Worm (Caenorhabditis elegans) whole organism, L3 larva: ENCODE measurements around the gene F15A4.5.

Experiments
- R02D3.7 ChIP-seq: fragments of 150-350 bp; optimal IDR thresholded peaks from 2 replicates; lab custom pipeline; 2014; ENCODE audit warnings: missing biosample characterization, missing genetic modification characterization
- ZK546.5 ChIP-seq: sonication (generic microtip); optimal IDR thresholded peaks from 2 replicates; lab custom pipeline; 2017; ENCODE audit warnings: missing biosample characterization, missing genetic modification characterization
- aly-2 ChIP-seq: fragments of 150-350 bp; optimal IDR thresholded peaks from 2 replicates; lab custom pipeline; 2014; ENCODE audit warnings: missing biosample characterization, missing genetic modification characterization
- ama-1 ChIP-seq: fragments of 150-350 bp; optimal IDR thresholded peaks from 2 replicates; lab custom pipeline; 2018
- ceh-16 ChIP-seq: sonication (generic microtip); optimal IDR thresholded peaks from 2 replicates; lab custom pipeline; 2017; ENCODE audit warnings: missing biosample characterization, missing genetic modification characterization
- ceh-28 ChIP-seq: fragments of 150-350 bp; optimal IDR thresholded peaks from 2 replicates; lab custom pipeline; 2014; ENCODE audit warnings: missing biosample characterization, missing genetic modification reagents, missing genetic modification characterization
- ceh-82 ChIP-seq: fragments of 150-350 bp; optimal IDR thresholded peaks from 2 replicates; lab custom pipeline; 2014; ENCODE audit warnings: missing biosample characterization, missing genetic modification characterization
- ceh-9 ChIP-seq: sonication (generic microtip); optimal IDR thresholded peaks from 2 replicates; lab custom pipeline; 2018; ENCODE audit warnings: missing biosample characterization, missing genetic modification characterization
- egl-27 ChIP-seq: sonication (generic microtip); optimal IDR thresholded peaks from 4 replicates; lab custom pipeline; 2017; ENCODE audit warnings: missing biosample characterization, missing genetic modification reagents, missing genetic modification characterization
- egl-5 ChIP-seq: fragments of 150-350 bp; optimal IDR thresholded peaks from 2 replicates; lab custom pipeline; 2017; ENCODE audit warnings: missing biosample characterization, missing genetic modification reagents, missing genetic modification characterization, inconsistent platforms
- elt-1 ChIP-seq: fragments of 150-350 bp; optimal IDR thresholded peaks from 2 replicates; lab custom pipeline; 2014; ENCODE audit warnings: missing biosample characterization, missing genetic modification characterization
- elt-2 ChIP-seq: sonication (generic microtip); optimal IDR thresholded peaks from 2 replicates; lab custom pipeline; 2016; ENCODE audit warnings: missing genetic modification reagents, mild to moderate bottlenecking, missing genetic modification characterization, missing compliant biosample characterization
- elt-3 ChIP-seq, 3 experiments: fragments of 150-350 bp in 1 of 3; sonication (generic microtip) in 2 of 3; optimal IDR thresholded peaks; 2 replicates in 2 of 3; 4 replicates in 1 of 3; lab custom pipeline; 2014 to 2017; ENCODE audit warnings: missing biosample characterization in 3 of 3, missing genetic modification characterization in 3 of 3
- eor-1 ChIP-seq, 2 experiments: fragments of 150-350 bp; optimal IDR thresholded peaks; 2 replicates each; lab custom pipeline; 2014 to 2018; ENCODE audit warnings: missing biosample characterization in 2 of 2, missing genetic modification characterization in 2 of 2
- fkh-10 ChIP-seq: sonication (generic microtip); optimal IDR thresholded peaks from 2 replicates; lab custom pipeline; 2017; ENCODE audit warnings: missing biosample characterization, missing genetic modification reagents, missing genetic modification characterization
- fkh-2 ChIP-seq: fragments of 150-350 bp; optimal IDR thresholded peaks from 2 replicates; lab custom pipeline; 2014; ENCODE audit warnings: missing biosample characterization, missing genetic modification reagents, missing genetic modification characterization
- fos-1 ChIP-seq: fragments of 150-350 bp; optimal IDR thresholded peaks from 2 replicates; lab custom pipeline; 2014; ENCODE audit warnings: missing biosample characterization, missing genetic modification characterization
- hmg-11 ChIP-seq: sonication (generic microtip); optimal IDR thresholded peaks from 2 replicates; lab custom pipeline; 2016; ENCODE audit warnings: missing genetic modification characterization, missing compliant biosample characterization
- jun-1 ChIP-seq: fragments of 150-350 bp; optimal IDR thresholded peaks from 2 replicates; lab custom pipeline; 2014; ENCODE audit warnings: missing biosample characterization, missing genetic modification reagents, missing genetic modification characterization
- lin-15B ChIP-seq: fragments of 150-350 bp; optimal IDR thresholded peaks from 2 replicates; lab custom pipeline; 2014; ENCODE audit warnings: missing biosample characterization, missing genetic modification characterization
- lin-39 ChIP-seq: fragments of 150-350 bp; optimal IDR thresholded peaks from 2 replicates; lab custom pipeline; 2018; ENCODE audit warnings: missing biosample characterization, missing genetic modification reagents, missing genetic modification characterization
- lsy-12 ChIP-seq: sonication (generic microtip); optimal IDR thresholded peaks from 2 replicates; lab custom pipeline; 2016; ENCODE audit warnings: mild to moderate bottlenecking, missing genetic modification characterization, missing compliant biosample characterization
- mdl-1 ChIP-seq: fragments of 150-350 bp; optimal IDR thresholded peaks from 2 replicates; lab custom pipeline; 2014; ENCODE audit warnings: missing biosample characterization, missing genetic modification characterization
- mml-1 ChIP-seq: fragments of 150-350 bp; sonication (generic microtip); optimal IDR thresholded peaks from 3 replicates; lab custom pipeline; 2014; ENCODE audit warnings: missing biosample characterization, missing genetic modification characterization
- nhr-11 ChIP-seq: fragments of 150-350 bp; optimal IDR thresholded peaks from 2 replicates; lab custom pipeline; 2014; ENCODE audit warnings: missing biosample characterization, missing genetic modification characterization
- nhr-12 ChIP-seq: fragments of 150-350 bp; optimal IDR thresholded peaks from 2 replicates; lab custom pipeline; 2014; ENCODE audit warnings: missing biosample characterization, missing genetic modification characterization
- nhr-23 ChIP-seq: fragments of 150-350 bp; optimal IDR thresholded peaks from 2 replicates; lab custom pipeline; 2014; ENCODE audit warnings: missing biosample characterization, missing genetic modification reagents, missing genetic modification characterization
- nhr-237 ChIP-seq: fragments of 150-350 bp; optimal IDR thresholded peaks from 2 replicates; lab custom pipeline; 2014; ENCODE audit warnings: missing biosample characterization, missing genetic modification characterization
- nhr-25 ChIP-seq: sonication (generic microtip); optimal IDR thresholded peaks from 2 replicates; lab custom pipeline; 2017; ENCODE audit warnings: missing biosample characterization, missing genetic modification characterization
- nhr-28 ChIP-seq: fragments of 150-350 bp; optimal IDR thresholded peaks from 2 replicates; lab custom pipeline; 2014; ENCODE audit warnings: missing biosample characterization, missing genetic modification characterization
- nhr-43 ChIP-seq: sonication (generic microtip); optimal IDR thresholded peaks from 2 replicates; lab custom pipeline; 2016; ENCODE audit warnings: mild to moderate bottlenecking, missing genetic modification characterization, missing compliant biosample characterization; ENCODE audit not compliant: poor library complexity, severe bottlenecking
- nhr-67 ChIP-seq: fragments of 150-350 bp; optimal IDR thresholded peaks from 2 replicates; lab custom pipeline; 2014; ENCODE audit warnings: missing biosample characterization, missing genetic modification characterization
- nhr-77 ChIP-seq: fragments of 150-350 bp; optimal IDR thresholded peaks from 2 replicates; lab custom pipeline; 2014; ENCODE audit warnings: missing biosample characterization, missing genetic modification characterization
- pha-4 ChIP-seq: fragments of 150-350 bp; optimal IDR thresholded peaks from 2 replicates; lab custom pipeline; 2014; ENCODE audit warnings: missing biosample characterization, missing genetic modification reagents, missing genetic modification characterization
- pqm-1 ChIP-seq: fragments of 150-350 bp; optimal IDR thresholded peaks from 2 replicates; lab custom pipeline; 2017; ENCODE audit warnings: missing biosample characterization, missing genetic modification characterization, inconsistent platforms
- skn-1 ChIP-seq: fragments of 150-350 bp; optimal IDR thresholded peaks from 2 replicates; lab custom pipeline; 2014; ENCODE audit warnings: missing biosample characterization, missing genetic modification characterization
- snpc-4 ChIP-seq: fragments of 150-350 bp; optimal IDR thresholded peaks from 2 replicates; lab custom pipeline; 2014; ENCODE audit warnings: missing biosample characterization, missing genetic modification characterization
- unc-39 ChIP-seq: sonication (generic microtip); optimal IDR thresholded peaks from 4 replicates; lab custom pipeline; 2017; ENCODE audit warnings: missing biosample characterization, missing genetic modification characterization
- unc-62 ChIP-seq: fragments of 150-350 bp; sonication (generic microtip); optimal IDR thresholded peaks from 4 replicates; lab custom pipeline; 2014; ENCODE audit warnings: missing biosample characterization, missing genetic modification reagents, missing genetic modification characterization
- zag-1 ChIP-seq: fragments of 150-350 bp; optimal IDR thresholded peaks from 2 replicates; lab custom pipeline; 2014; ENCODE audit warnings: missing biosample characterization, missing genetic modification characterization
- ztf-11 ChIP-seq: fragments of 150-350 bp; optimal IDR thresholded peaks from 2 replicates; lab custom pipeline; 2014; ENCODE audit warnings: missing biosample characterization, missing genetic modification characterization

The F15A4.5 gene

DNA sequence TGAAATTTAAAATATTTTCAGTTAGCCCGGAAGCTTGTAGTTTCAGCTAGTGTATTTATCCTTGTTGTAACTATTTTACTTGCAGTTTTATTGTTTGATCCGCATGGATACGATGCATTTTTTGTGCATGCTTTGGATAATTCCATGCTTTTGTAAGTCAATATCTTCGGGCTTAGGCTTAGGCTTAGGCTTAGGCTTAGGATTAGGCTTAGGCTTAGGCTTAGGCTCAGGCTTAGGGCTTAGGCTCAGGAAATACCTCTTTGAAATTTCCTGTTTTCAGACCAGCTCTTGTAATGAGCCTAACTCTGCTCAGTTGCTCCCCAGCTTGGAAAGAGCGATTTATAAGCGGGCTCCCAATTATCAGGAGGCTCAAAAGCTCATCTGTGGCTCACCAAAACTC, 4.0 kb downstream of the F15A4.5 start, which contains the start of gene srg-16:
Gene srg-16, plus strand, starts transcription at position 87 of the 400 bp plus-strand sequence.
- TF ChIP-seq eor-1 (tag; optimal IDR thresholded peaks at IDR 0.05; lab: Kevin White, UChicago) (no peak), ceh-9 (tag; lab: Kevin White, UChicago) (no peak), mml-1 (tag; lab: Kevin White, UChicago) (no peak), nhr-28 (tag; lab: Kevin White, UChicago) (no peak), elt-2 (tag; lab: Kevin White, UChicago) (no peak), ama-1 (lab: Kevin White, UChicago) (no peak), egl-27 (tag; lab: Kevin White, UChicago) (no peak), ZK546.5 (no peak), elt-3 (tag; optimal IDR thresholded peaks at IDR 0.05; lab: Kevin White, UChicago) (no peak), fkh-10 (GFP tag; lab: Kevin White, UChicago) (no peak), skn-1 (tag; lab: Kevin White, UChicago) (no peak), R02D3.7 (tag; lab: Kevin White, UChicago) (no peak), nhr-12 (tag; lab: Kevin White, UChicago) (no peak), ceh-28 (no peak), lsy-12 (tag; lab: Kevin White, UChicago) (no peak), ceh-82 (tag; lab: Kevin White, UChicago) (no peak), ztf-11 (no peak), unc-62 (GFP tag; lab: Kevin White, UChicago) (no peak), aly-2 (tag; lab: Kevin White, UChicago) (no peak)
- TF ChIP-seq, all 47 proteins: peak for 0

ce11 chrII:12465557-12465956, 5.5 kb downstream of the F15A4.5 start, which contains the start of gene sre-37:
sre-37 (plus strand) TSS chrII:12465857.
- no peak for TF ChIP-seq ceh-82 (tag; lab: Kevin White, UChicago)
- TF ChIP-seq nhr-12 (tag; lab: Kevin White, UChicago) = no peak
- no peak for TF ChIP-seq nhr-25
- TF ChIP-seq lsy-12 (tag; lab: Kevin White, UChicago) = no peak
- no peak for TF ChIP-seq zag-1
- no peak for TF ChIP-seq fos-1 (tag; lab: Kevin White, UChicago)
- TF ChIP-seq snpc-4 (tag; lab: Kevin White, UChicago) = no peak

ce11 chrII:12462244-12462643, 8.8 kb downstream of the F15A4.5 start, which contains the start of gene F15A4.2:
F15A4.2 (plus strand) TSS chrII:12462544.
- no peak for TF ChIP-seq pha-4 (tag; lab: Kevin White, UChicago)
- no peak for TF ChIP-seq unc-62 (GFP tag; lab: Kevin White, UChicago)
- no peak for TF ChIP-seq skn-1 (tag; lab: Kevin White, UChicago)

DNA sequence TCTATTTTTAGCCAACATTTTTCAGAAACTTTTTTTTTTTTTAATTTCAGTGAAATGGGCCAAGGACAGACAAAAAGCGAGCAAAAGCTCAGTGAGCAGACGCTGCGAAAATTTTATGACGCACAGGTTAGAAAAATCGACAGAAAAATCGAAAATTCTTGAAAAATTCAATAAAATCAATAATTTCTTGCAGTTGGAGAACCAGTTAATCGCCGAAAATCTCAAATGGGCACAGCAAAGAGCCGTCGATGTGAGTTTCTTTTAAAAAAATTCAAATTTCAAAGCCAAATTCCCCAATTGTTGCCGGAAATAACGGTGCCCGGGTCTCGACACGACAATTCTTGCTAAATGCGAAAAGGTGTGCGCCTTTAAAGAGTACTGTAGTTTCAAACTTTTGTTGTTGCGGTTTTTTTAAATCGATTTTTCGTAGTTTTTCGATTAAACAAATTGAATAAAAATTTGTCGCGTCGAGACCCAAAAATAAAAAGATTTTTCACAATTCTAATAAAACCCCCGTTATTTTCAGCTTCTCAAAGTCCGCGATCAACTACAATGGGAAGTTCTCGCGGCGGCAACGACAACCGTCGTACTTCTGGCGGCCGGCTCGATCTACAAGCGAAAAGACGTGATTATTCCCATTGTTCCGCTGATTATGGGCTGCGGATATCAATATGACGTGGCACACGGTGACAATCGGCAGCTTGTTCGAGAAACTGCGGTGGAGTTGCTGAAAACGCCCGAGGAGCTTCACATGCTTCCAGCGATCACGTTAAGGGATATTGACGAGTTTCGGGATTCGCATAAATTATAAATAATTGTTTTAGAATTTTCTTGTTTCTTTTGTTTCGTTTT, 10.2 kb downstream of the F15A4.5 start, which contains the start of gene tag-280:
Gene tag-280, plus strand, starts transcription at position 51 of the 852 bp plus-strand sequence.
- TF ChIP-seq mdl-1 = no peak
- no peak for TF ChIP-seq unc-62 (GFP tag; lab: Kevin White, UChicago)
- TF ChIP-seq nhr-25 = no peak
- TF ChIP-seq elt-1 (tag; lab: Kevin White, UChicago) = no peak
- TF ChIP-seq ceh-16 = no peak

DNA sequence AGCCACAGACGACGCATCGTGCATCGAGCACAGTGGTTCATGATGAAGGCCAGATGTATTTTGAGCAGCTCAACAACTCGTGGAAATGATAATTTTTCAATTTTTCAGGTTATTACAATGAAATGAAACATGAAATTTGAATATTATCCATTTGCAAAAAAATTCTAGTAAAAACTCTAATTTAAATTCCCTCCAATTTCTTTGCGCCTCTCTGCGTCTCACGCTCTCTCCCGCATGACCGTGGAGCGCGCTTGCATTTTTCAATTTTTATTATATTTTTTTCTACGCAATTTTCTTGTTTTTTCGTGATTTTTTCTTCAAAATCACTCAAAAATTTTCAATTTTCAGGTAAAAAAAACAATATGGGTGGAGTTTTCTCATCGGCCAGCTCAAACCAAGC, 11.6 kb downstream of the F15A4.5 start, which contains the start of gene tag-281:
Gene tag-281, plus strand, starts transcription at position 340 of the 400 bp plus-strand sequence.
- TF ChIP-seq nhr-28 (tag; lab: Kevin White, UChicago) = no peak
- peak; percentile 52 for TF ChIP-seq skn-1 (tag; lab: Kevin White, UChicago)
- no peak for TF ChIP-seq lsy-12 (tag; lab: Kevin White, UChicago)
- TF ChIP-seq nhr-11 (tag; lab: Kevin White, UChicago) = no peak
- TF ChIP-seq fkh-2 (tag; lab: Kevin White, UChicago) = no peak
- TF ChIP-seq ztf-11 = no peak
- no peak for TF ChIP-seq fos-1 (tag; lab: Kevin White, UChicago)
- no peak for TF ChIP-seq nhr-67
- TF ChIP-seq nhr-12 (tag; lab: Kevin White, UChicago) = no peak
- TF ChIP-seq egl-5 = peak; percentile 52
- no peak for TF ChIP-seq elt-3 (tag; optimal IDR thresholded peaks at IDR 0.05; lab: Kevin White, UChicago)
- peak; percentile 52 for TF ChIP-seq jun-1 (tag; lab: Kevin White, UChicago)
- TF ChIP-seq lin-39 (tag; lab: Kevin White, UChicago) = peak; percentile 49
- no peak for TF ChIP-seq mdl-1
- peak; percentile 91 for TF ChIP-seq nhr-23 (tag; lab: Kevin White, UChicago)
- peak; percentile 33 for TF ChIP-seq fkh-10 (GFP tag; lab: Kevin White, UChicago)
- no peak for TF ChIP-seq nhr-77
- peak; percentile 72 for TF ChIP-seq R02D3.7 (tag; lab: Kevin White, UChicago)
- TF ChIP-seq unc-39 = no peak
- TF ChIP-seq lin-15B (tag; lab: Kevin White, UChicago) = peak; percentile 92
- no peak for TF ChIP-seq nhr-237 (tag; lab: Kevin White, UChicago)
- peak; percentile 22 for TF ChIP-seq hmg-11 (tag; lab: Kevin White, UChicago)
- peak; percentile 52 for TF ChIP-seq ceh-28
- no peak for TF ChIP-seq unc-62 (GFP tag; lab: Kevin White, UChicago)
- TF ChIP-seq snpc-4 (tag; lab: Kevin White, UChicago) = peak; percentile 69
- TF ChIP-seq nhr-43 (tag; lab: Kevin White, UChicago) = no peak
- TF ChIP-seq pqm-1 (tag; lab: Kevin White, UChicago) = peak; percentile 53
- TF ChIP-seq ceh-82 (tag; lab: Kevin White, UChicago) = peak; percentile 44
- TF ChIP-seq pha-4 (tag; lab: Kevin White, UChicago) = peak; percentile 87
- no peak for TF ChIP-seq elt-1 (tag; lab: Kevin White, UChicago)
- TF ChIP-seq ceh-16 = no peak
